Worm (Caenorhabditis elegans) whole organism, L4 larva: ENCODE measurements around the gene lgc-48.

Experiments used
- F44E2.7 ChIP-seq: fragments of 200-800 bp; sonication (Bioruptor generic); IDR thresholded peaks from 2 replicates; pipeline ENCODE4 v2.1.2; 2022; ENCODE audit warnings: missing genetic modification characterization, missing compliant biosample characterization
- R02D3.7 ChIP-seq: fragments of 150-350 bp; sonication (generic microtip); optimal IDR thresholded peaks from 3 replicates; lab custom pipeline; 2014; ENCODE audit warnings: missing biosample characterization, missing genetic modification characterization
- aha-1 ChIP-seq: fragments of 150-350 bp; peaks from one replicate; lab custom pipeline; 2014; ENCODE audit warnings: missing biosample characterization, missing genetic modification characterization
- cey-2 ChIP-seq: sonication (generic microtip); optimal IDR thresholded peaks from 3 replicates; lab custom pipeline; 2017; ENCODE audit warnings: missing genetic modification characterization, mild to moderate bottlenecking, missing compliant biosample characterization, antibody characterized with exemption, borderline replicate concordance; ENCODE audit not compliant: insufficient read depth
- ctbp-1 ChIP-seq: fragments of 200-800 bp; sonication (Bioruptor generic); IDR thresholded peaks from 2 replicates; pipeline ENCODE4 v1.3.6; 2022; ENCODE audit warnings: missing genetic modification reagents, missing genetic modification characterization, missing compliant biosample characterization
- daf-8 ChIP-seq: fragments of 200-800 bp; sonication (Bioruptor generic); IDR thresholded peaks from 2 replicates; pipeline ENCODE4 v1.3.6; 2022; ENCODE audit warnings: missing genetic modification characterization, missing compliant biosample characterization
- dpl-1 ChIP-seq: fragments of 150-350 bp; optimal IDR thresholded peaks from 2 replicates; lab custom pipeline; 2014; ENCODE audit warnings: missing biosample characterization, missing genetic modification reagents, missing genetic modification characterization
- duxl-1 ChIP-seq: sonication (generic microtip); optimal IDR thresholded peaks from 2 replicates; lab custom pipeline; 2016; ENCODE audit warnings: mild to moderate bottlenecking, missing genetic modification characterization, moderate library complexity, missing compliant biosample characterization; ENCODE audit not compliant: poor library complexity
- fos-1 ChIP-seq: fragments of 150-350 bp; optimal IDR thresholded peaks from 2 replicates; lab custom pipeline; 2014; ENCODE audit warnings: missing biosample characterization, missing genetic modification characterization
- lin-39 ChIP-seq: fragments of 150-350 bp; optimal IDR thresholded peaks from 2 replicates; lab custom pipeline; 2014; ENCODE audit warnings: missing biosample characterization, missing genetic modification reagents, missing genetic modification characterization
- lsy-2 ChIP-seq, 2 experiments: fragments of 150-350 bp in 1 of 2; sonication (generic microtip) in 1 of 2; optimal IDR thresholded peaks; 2 replicates each; lab custom pipeline; 2014 to 2017; ENCODE audit warnings: missing biosample characterization in 2 of 2, missing genetic modification characterization in 2 of 2
- madf-5 ChIP-seq, 2 experiments: fragments of 200-800 bp; sonication (Bioruptor generic); IDR thresholded peaks; 2 replicates each; pipeline ENCODE4 v1.3.6; 2022; ENCODE audit warnings: missing compliant biosample characterization in 2 of 2, missing genetic modification characterization in 2 of 2
- madf-9 ChIP-seq: fragments of 200-800 bp; sonication (Bioruptor generic); conservative IDR thresholded peaks from 2 replicates; pipeline ENCODE4 v1.3.6; 2022; ENCODE audit warnings: missing genetic modification reagents, missing genetic modification characterization, missing compliant biosample characterization
- mdl-1 ChIP-seq, 2 experiments: fragments of 150-350 bp in 1 of 2; sonication (generic microtip) in 1 of 2; optimal IDR thresholded peaks; 2 replicates each; lab custom pipeline; 2014 to 2017; ENCODE audit warnings: missing biosample characterization in 2 of 2, missing genetic modification characterization in 2 of 2
- mdt-29 ChIP-seq: fragments of 200-800 bp; sonication (Bioruptor generic); IDR thresholded peaks from 2 replicates; pipeline ENCODE4 v1.3.6; 2022; ENCODE audit warnings: missing genetic modification reagents, missing genetic modification characterization, missing compliant biosample characterization
- mes-2 ChIP-seq: sonication (generic microtip); optimal IDR thresholded peaks from 2 replicates; lab custom pipeline; 2016; ENCODE audit warnings: missing genotype, mild to moderate bottlenecking, missing genetic modification characterization, missing compliant biosample characterization; ENCODE audit not compliant: poor library complexity, severe bottlenecking
- mxl-2 ChIP-seq: fragments of 200-800 bp; sonication (Bioruptor generic); conservative IDR thresholded peaks from 2 replicates; pipeline ENCODE4 v1.3.6; 2022; ENCODE audit warnings: missing genetic modification reagents, missing genetic modification characterization, missing compliant biosample characterization
- mxl-3 ChIP-seq: fragments of 200-800 bp; sonication (Bioruptor generic); optimal IDR thresholded peaks from 2 replicates; lab custom pipeline; 2018; ENCODE audit warnings: mild to moderate bottlenecking, missing genetic modification characterization, missing compliant biosample characterization
- nhr-25 ChIP-seq: sonication (generic microtip); optimal IDR thresholded peaks from 2 replicates; lab custom pipeline; 2017; ENCODE audit warnings: missing genetic modification characterization, mild to moderate bottlenecking, missing compliant biosample characterization, antibody characterized with exemption, moderate library complexity, borderline replicate concordance; ENCODE audit not compliant: insufficient read depth
- nhr-28 ChIP-seq: fragments of 150-350 bp; optimal IDR thresholded peaks from 2 replicates; lab custom pipeline; 2014; ENCODE audit warnings: missing biosample characterization, missing genetic modification characterization
- nhr-41 ChIP-seq: fragments of 200-800 bp; sonication (Bioruptor generic); IDR thresholded peaks from 2 replicates; pipeline ENCODE4 v1.3.6; 2022; ENCODE audit warnings: missing genetic modification reagents, missing genetic modification characterization, missing compliant biosample characterization
- nhr-76 ChIP-seq: fragments of 150-350 bp; optimal IDR thresholded peaks from 2 replicates; lab custom pipeline; 2014; ENCODE audit warnings: missing biosample characterization, missing genetic modification characterization
- sdz-12 ChIP-seq: fragments of 200-800 bp; sonication (Bioruptor generic); optimal IDR thresholded peaks from 2 replicates; lab custom pipeline; 2018; ENCODE audit warnings: mild to moderate bottlenecking, missing genetic modification characterization, missing compliant biosample characterization
- skn-1 ChIP-seq: fragments of 150-350 bp; optimal IDR thresholded peaks from 2 replicates; lab custom pipeline; 2014; ENCODE audit warnings: missing biosample characterization, missing genetic modification characterization
- tag-97 ChIP-seq: fragments of 200-800 bp; sonication (Bioruptor generic); IDR thresholded peaks from 2 replicates; pipeline ENCODE4 v1.3.6; 2022; ENCODE audit warnings: missing genetic modification characterization, missing compliant biosample characterization
- unc-39 ChIP-seq: sonication (generic microtip); optimal IDR thresholded peaks from 2 replicates; lab custom pipeline; 2017; ENCODE audit warnings: missing biosample characterization, missing genetic modification characterization
- unc-62 ChIP-seq, 3 experiments: fragments of 150-350 bp in 1 of 3; sonication (generic microtip); optimal IDR thresholded peaks in 2 of 3; peaks in 1 of 3; 1 replicate in 1 of 3; 2 replicates in 2 of 3; lab custom pipeline; 2014 to 2017; ENCODE audit warnings: missing biosample characterization in 3 of 3, missing genetic modification characterization in 3 of 3, missing genetic modification reagents in 3 of 3, missing genotype in 1 of 3
- zfp-2 ChIP-seq: sonication (generic microtip); optimal IDR thresholded peaks from 2 replicates; lab custom pipeline; 2016; ENCODE audit warnings: mild to moderate bottlenecking, missing genetic modification characterization, missing compliant biosample characterization
- zip-2 ChIP-seq: fragments of 150-350 bp; optimal IDR thresholded peaks from 2 replicates; lab custom pipeline; 2014; ENCODE audit warnings: missing biosample characterization, missing genetic modification characterization

Gene lgc-48

ce11 chrV:13357652-13358281 lies 17.7 kb downstream of the lgc-48 start, which contains the start of gene F32H5.1 (continued):
- no peak for TF ChIP-seq dpl-1 (GFP tag; lab: Kevin White, UChicago)
- no peak for TF ChIP-seq zip-2 (tag; lab: Kevin White, UChicago)
- TF ChIP-seq mdt-29 (GFP tag; lab: Robert Waterston, UW): no peak
- no peak for TF ChIP-seq lin-39 (tag; lab: Kevin White, UChicago)
- no peak for TF ChIP-seq nhr-76
- no peak for TF ChIP-seq ctbp-1 (GFP tag; lab: Robert Waterston, UW)
- TF ChIP-seq nhr-41: no peak
- peak; percentile 42 for TF ChIP-seq nhr-28 (tag; lab: Kevin White, UChicago)
- no peak for TF ChIP-seq sdz-12 (GFP tag; lab: Kevin White, UChicago)
- TF ChIP-seq zfp-2: no peak
- no peak for TF ChIP-seq madf-5 (GFP tag; IDR thresholded peaks at IDR 0.05; lab: Robert Waterston, UW)
- TF ChIP-seq R02D3.7: no peak
- no peak for TF ChIP-seq fos-1 (tag; lab: Kevin White, UChicago)
- TF ChIP-seq mdl-1 (tag; optimal IDR thresholded peaks at IDR 0.05; lab: Kevin White, UChicago): no peak
- TF ChIP-seq tag-97 (GFP tag; lab: Robert Waterston, UW): no peak
- TF ChIP-seq, all 104 proteins: peak for 7

DNA sequence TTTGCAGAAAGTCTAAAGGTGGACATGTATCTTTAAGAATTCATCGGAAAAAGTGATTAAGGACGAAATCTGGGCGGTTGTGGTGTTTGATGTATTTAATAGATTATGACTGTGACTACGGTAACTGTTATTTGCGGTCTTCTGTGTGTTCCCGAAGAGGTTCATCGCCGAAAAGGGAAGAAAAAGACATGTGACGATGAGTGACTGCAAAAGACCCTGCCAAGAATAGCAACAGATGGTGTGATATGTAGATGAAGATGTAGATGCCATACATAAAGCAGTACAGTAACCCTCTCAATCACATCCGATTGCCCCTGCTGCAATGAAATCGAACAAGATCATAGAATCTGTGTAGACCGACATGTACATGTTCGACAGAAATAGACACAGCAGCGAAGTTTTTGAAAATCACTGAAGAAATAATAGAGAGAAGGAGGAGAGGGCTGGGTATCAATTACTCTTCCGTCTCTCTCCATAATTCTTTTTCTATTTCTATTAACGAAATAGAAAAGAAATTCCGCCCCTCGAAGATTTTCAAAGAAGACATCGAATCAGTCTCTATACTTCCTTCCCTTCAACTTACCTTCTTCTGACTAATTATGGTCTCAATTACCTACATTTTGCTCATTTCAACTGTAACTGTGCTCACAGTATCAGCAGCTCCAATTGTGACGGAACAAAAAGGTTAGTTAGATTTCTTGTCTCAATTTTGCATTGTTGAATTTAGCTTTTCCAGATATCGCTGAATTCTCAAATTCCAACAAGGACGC lies 19.0 kb downstream of the lgc-48 start, which contains the start of gene F32H5.3:
TSS of gene F32H5.3 (plus strand) at position 513 of the 770 bp plus-strand sequence.
- peak; percentile 35 for TF ChIP-seq mxl-3
- no peak for TF ChIP-seq mxl-2 (GFP tag; lab: Robert Waterston, UW)
- peak in 1 of 2 experiments; percentile 37 for TF ChIP-seq lsy-2 (tag; optimal IDR thresholded peaks at IDR 0.05; lab: Kevin White, UChicago)
- peak; percentile 63 for TF ChIP-seq nhr-28 (tag; lab: Kevin White, UChicago)
- peak in 1 of 2 experiments; percentile 97 for TF ChIP-seq unc-62 (GFP tag; optimal IDR thresholded peaks at IDR 0.05 in 1 of 2; lab: Kevin White, UChicago)
- no peak for TF ChIP-seq unc-62 (tag; optimal IDR thresholded peaks at IDR 0.05; lab: Kevin White, UChicago)
- no peak for TF ChIP-seq cey-2
- peak; percentile 0 for TF ChIP-seq nhr-25 (tag; lab: Kevin White, UChicago)
- peak in 1 of 2 experiments; percentile 44 for TF ChIP-seq mdl-1 (tag; optimal IDR thresholded peaks at IDR 0.05; lab: Kevin White, UChicago)

ce11 chrV:13360254-13360653 lies 20.2 kb downstream of the lgc-48 start, which contains the start of gene F32H5.4:
F32H5.4 (plus strand) TSS chrV:13360554.
- TF ChIP-seq duxl-1 (tag; lab: Kevin White, UChicago) (no peak), mxl-2 (GFP tag; lab: Robert Waterston, UW) (no peak), unc-39 (tag; lab: Kevin White, UChicago) (no peak), daf-8 (GFP tag; lab: Robert Waterston, UW) (no peak), mdt-29 (GFP tag; lab: Robert Waterston, UW) (no peak), cey-2 (no peak), skn-1 (tag; lab: Kevin White, UChicago) (no peak), madf-9 (GFP tag; lab: Robert Waterston, UW) (no peak), ctbp-1 (GFP tag; lab: Robert Waterston, UW) (no peak), mes-2 (tag; lab: Kevin White, UChicago) (no peak), F44E2.7 (no peak)

DNA sequence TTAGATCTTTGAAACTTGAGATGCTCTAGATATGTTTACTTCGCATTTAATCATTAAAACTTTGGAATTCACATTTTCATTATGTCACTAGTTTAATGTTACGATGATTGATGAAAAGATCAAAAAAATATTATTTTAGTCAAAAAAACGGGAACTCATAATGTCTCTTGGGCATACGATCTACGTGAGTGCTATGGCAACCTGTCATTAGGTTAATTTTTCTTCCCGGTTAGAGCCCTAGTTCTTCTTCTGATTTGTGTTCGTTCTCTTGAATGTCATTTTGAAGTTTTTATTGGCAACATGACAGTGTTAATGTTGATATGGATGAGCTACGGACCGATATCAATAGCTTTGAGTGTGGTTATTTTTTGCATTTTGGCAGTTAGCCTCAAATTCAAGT lies 23.4 kb downstream of the lgc-48 start, which contains the start of gene srg-46:
TSS of gene srg-46 (plus strand) at position 301 of the 400 bp plus-strand sequence.
- TF ChIP-seq aha-1 (tag; lab: Kevin White, UChicago) (peak; percentile 31), mes-2 (tag; lab: Kevin White, UChicago) (no peak)
